Worm (Caenorhabditis elegans) whole organism, L4 larva: ENCODE data around the gene Y82E9BL.19.

ENCODE experiments used
- F37D6.2 ChIP-seq: sonication (generic microtip); optimal IDR thresholded peaks from 2 replicates; lab custom pipeline; 2016; ENCODE audit warnings: mild to moderate bottlenecking, missing genetic modification characterization, missing compliant biosample characterization
- F44E2.7 ChIP-seq: fragments of 200-800 bp; sonication (Bioruptor generic); IDR thresholded peaks from 2 replicates; pipeline ENCODE4 v2.1.2; 2022; ENCODE audit warnings: missing genetic modification characterization, missing compliant biosample characterization
- T20F7.1 ChIP-seq: fragments of 200-800 bp; sonication (Bioruptor generic); optimal IDR thresholded peaks from 2 replicates; lab custom pipeline; 2018; ENCODE audit warnings: mild to moderate bottlenecking, missing genetic modification characterization, missing compliant biosample characterization
- Y105C5A.15 ChIP-seq: fragments of 200-800 bp; sonication (Bioruptor generic); IDR thresholded peaks from 2 replicates; pipeline ENCODE4 v1.3.6; 2022; ENCODE audit warnings: missing genetic modification characterization, missing compliant biosample characterization
- Y75B8A.6 ChIP-seq: fragments of 200-800 bp; sonication (Bioruptor generic); IDR thresholded peaks from 2 replicates; pipeline ENCODE4 v1.3.6; 2022; ENCODE audit warnings: missing genetic modification reagents, missing genetic modification characterization, missing compliant biosample characterization
- ZK337.2 ChIP-seq: fragments of 200-800 bp; sonication (Bioruptor generic); IDR thresholded peaks from 2 replicates; pipeline ENCODE4 v1.3.6; 2022; ENCODE audit warnings: missing genetic modification reagents, missing genetic modification characterization, missing compliant biosample characterization
- attf-4 ChIP-seq: sonication (generic microtip); optimal IDR thresholded peaks from 3 replicates; lab custom pipeline; 2017; ENCODE audit warnings: missing biosample characterization, missing genetic modification characterization
- ceh-28 ChIP-seq: fragments of 150-350 bp; optimal IDR thresholded peaks from 2 replicates; lab custom pipeline; 2014; ENCODE audit warnings: missing biosample characterization, missing genetic modification reagents, missing genetic modification characterization
- daf-16 ChIP-seq, 3 experiments: sonication (generic microtip); optimal IDR thresholded peaks; 2 replicates each; lab custom pipeline; 2016 to 2017; ENCODE audit warnings: missing genetic modification characterization in 3 of 3, missing genetic modification reagents in 3 of 3, mild to moderate bottlenecking in 2 of 3, missing compliant biosample characterization in 2 of 3, missing biosample characterization in 1 of 3, moderate library complexity in 1 of 3
- daf-19 ChIP-seq: fragments of 200-800 bp; sonication (Bioruptor generic); conservative IDR thresholded peaks from 2 replicates; pipeline ENCODE4 v1.3.6; 2022; ENCODE audit warnings: missing genetic modification characterization, missing compliant biosample characterization
- daf-8 ChIP-seq: fragments of 200-800 bp; sonication (Bioruptor generic); IDR thresholded peaks from 2 replicates; pipeline ENCODE4 v1.3.6; 2022; ENCODE audit warnings: missing genetic modification characterization, missing compliant biosample characterization
- dmd-9 ChIP-seq: fragments of 200-800 bp; sonication (Bioruptor generic); IDR thresholded peaks from 2 replicates; pipeline ENCODE4 v1.3.6; 2022; ENCODE audit warnings: missing genetic modification reagents, missing genetic modification characterization, missing compliant biosample characterization
- dve-1 ChIP-seq: sonication (generic microtip); optimal IDR thresholded peaks from 2 replicates; lab custom pipeline; 2017; ENCODE audit warnings: antibody characterized with exemption, mild to moderate bottlenecking, missing genetic modification characterization, missing compliant biosample characterization; ENCODE audit not compliant: insufficient read depth
- fkh-10 ChIP-seq: fragments of 150-350 bp; optimal IDR thresholded peaks from 2 replicates; lab custom pipeline; 2014; ENCODE audit warnings: missing biosample characterization, missing genetic modification reagents, missing genetic modification characterization
- gei-8 ChIP-seq: fragments of 200-800 bp; sonication (Bioruptor generic); optimal IDR thresholded peaks from 2 replicates; lab custom pipeline; 2018; ENCODE audit warnings: mild to moderate bottlenecking, missing genetic modification characterization, missing compliant biosample characterization
- hlh-11 ChIP-seq: fragments of 200-800 bp; sonication (Bioruptor generic); optimal IDR thresholded peaks from 2 replicates; lab custom pipeline; 2018; ENCODE audit warnings: mild to moderate bottlenecking, missing genetic modification characterization, missing compliant biosample characterization
- hlh-30 ChIP-seq: sonication (generic microtip); optimal IDR thresholded peaks from 2 replicates; lab custom pipeline; 2017; ENCODE audit warnings: antibody characterized with exemption, mild to moderate bottlenecking, missing genetic modification characterization, missing compliant biosample characterization; ENCODE audit not compliant: insufficient read depth
- jun-1 ChIP-seq: fragments of 150-350 bp; optimal IDR thresholded peaks from 2 replicates; lab custom pipeline; 2014; ENCODE audit warnings: missing biosample characterization, missing genetic modification reagents, missing genetic modification characterization
- lsy-2 ChIP-seq, 2 experiments: fragments of 150-350 bp in 1 of 2; sonication (generic microtip) in 1 of 2; optimal IDR thresholded peaks; 2 replicates each; lab custom pipeline; 2014 to 2017; ENCODE audit warnings: missing biosample characterization in 2 of 2, missing genetic modification characterization in 2 of 2
- mep-1 ChIP-seq: fragments of 150-350 bp; sonication (generic microtip); optimal IDR thresholded peaks from 3 replicates; lab custom pipeline; 2014; ENCODE audit warnings: missing biosample characterization, missing genetic modification characterization
- mxl-2 ChIP-seq: fragments of 200-800 bp; sonication (Bioruptor generic); conservative IDR thresholded peaks from 2 replicates; pipeline ENCODE4 v1.3.6; 2022; ENCODE audit warnings: missing genetic modification reagents, missing genetic modification characterization, missing compliant biosample characterization
- mxl-3 ChIP-seq: fragments of 200-800 bp; sonication (Bioruptor generic); optimal IDR thresholded peaks from 2 replicates; lab custom pipeline; 2018; ENCODE audit warnings: mild to moderate bottlenecking, missing genetic modification characterization, missing compliant biosample characterization
- nhr-10 ChIP-seq: fragments of 150-350 bp; optimal IDR thresholded peaks from 2 replicates; lab custom pipeline; 2014; ENCODE audit warnings: missing biosample characterization, missing genetic modification characterization
- nhr-102 ChIP-seq: sonication (generic microtip); optimal IDR thresholded peaks from 2 replicates; lab custom pipeline; 2016; ENCODE audit warnings: mild to moderate bottlenecking, missing genetic modification characterization, moderate library complexity, missing compliant biosample characterization
- nhr-11 ChIP-seq: fragments of 150-350 bp; optimal IDR thresholded peaks from 2 replicates; lab custom pipeline; 2014; ENCODE audit warnings: missing biosample characterization, missing genetic modification characterization
- nhr-237 ChIP-seq: sonication (generic microtip); optimal IDR thresholded peaks from 2 replicates; lab custom pipeline; 2017; ENCODE audit warnings: missing biosample characterization, missing genetic modification characterization
- nhr-25 ChIP-seq: sonication (generic microtip); optimal IDR thresholded peaks from 2 replicates; lab custom pipeline; 2017; ENCODE audit warnings: missing genetic modification characterization, mild to moderate bottlenecking, missing compliant biosample characterization, antibody characterized with exemption, moderate library complexity, borderline replicate concordance; ENCODE audit not compliant: insufficient read depth
- nhr-28 ChIP-seq: fragments of 150-350 bp; optimal IDR thresholded peaks from 2 replicates; lab custom pipeline; 2014; ENCODE audit warnings: missing biosample characterization, missing genetic modification characterization
- nhr-6 ChIP-seq: fragments of 150-350 bp; optimal IDR thresholded peaks from 2 replicates; lab custom pipeline; 2014; ENCODE audit warnings: missing biosample characterization, missing genetic modification characterization
- nhr-77 ChIP-seq: fragments of 150-350 bp; optimal IDR thresholded peaks from 2 replicates; lab custom pipeline; 2014; ENCODE audit warnings: missing biosample characterization, missing genetic modification characterization
- php-3 ChIP-seq: fragments of 200-800 bp; sonication (Bioruptor generic); IDR thresholded peaks from 2 replicates; pipeline ENCODE4 v1.3.6; 2022; ENCODE audit warnings: missing genetic modification reagents, missing genetic modification characterization, missing compliant biosample characterization
- pqm-1 ChIP-seq: sonication (generic microtip); optimal IDR thresholded peaks from 2 replicates; lab custom pipeline; 2017; ENCODE audit warnings: missing biosample characterization, missing genetic modification characterization
- spr-1 ChIP-seq: sonication (generic microtip); optimal IDR thresholded peaks from 2 replicates; lab custom pipeline; 2016; ENCODE audit warnings: mild to moderate bottlenecking, missing genetic modification characterization, missing compliant biosample characterization
- unc-62 ChIP-seq, 3 experiments: fragments of 150-350 bp in 1 of 3; sonication (generic microtip); optimal IDR thresholded peaks in 2 of 3; peaks in 1 of 3; 1 replicate in 1 of 3; 2 replicates in 2 of 3; lab custom pipeline; 2014 to 2017; ENCODE audit warnings: missing biosample characterization in 3 of 3, missing genetic modification characterization in 3 of 3, missing genetic modification reagents in 3 of 3, missing genotype in 1 of 3
- zfp-2 ChIP-seq: sonication (generic microtip); optimal IDR thresholded peaks from 2 replicates; lab custom pipeline; 2016; ENCODE audit warnings: mild to moderate bottlenecking, missing genetic modification characterization, missing compliant biosample characterization
- zip-11 ChIP-seq: fragments of 200-800 bp; sonication (Bioruptor generic); IDR thresholded peaks from 2 replicates; pipeline ENCODE4 v1.3.6; 2022; ENCODE audit warnings: missing genetic modification characterization, missing compliant biosample characterization
- zip-2 ChIP-seq: fragments of 150-350 bp; optimal IDR thresholded peaks from 2 replicates; lab custom pipeline; 2014; ENCODE audit warnings: missing biosample characterization, missing genetic modification characterization

Y82E9BL.19 gene

DNA sequence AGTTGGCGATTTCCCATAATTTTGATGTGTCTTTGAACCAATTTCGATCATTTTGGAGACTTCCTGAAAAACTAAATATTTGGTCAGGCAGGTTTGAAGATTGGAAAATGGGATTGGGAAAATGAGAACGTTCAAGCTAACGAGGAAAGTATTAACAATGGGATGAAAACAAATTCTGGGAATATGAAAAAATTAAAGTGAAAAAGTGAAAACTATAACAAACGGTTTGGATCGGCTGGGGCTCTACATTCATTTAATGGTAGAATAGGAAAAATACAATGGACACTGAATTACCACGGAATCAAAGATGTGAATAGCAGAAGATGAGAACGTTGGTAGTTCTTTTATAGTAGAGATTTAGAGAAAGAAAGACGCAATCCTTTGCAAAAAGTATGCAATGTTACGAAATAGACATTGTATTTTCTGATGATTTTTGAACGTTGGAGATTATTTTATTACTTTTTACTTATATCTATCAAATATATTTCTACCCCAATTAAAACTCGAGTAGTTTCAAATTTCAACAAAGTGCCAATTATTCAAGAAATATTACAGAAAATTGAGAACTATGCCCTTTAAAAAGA is 43.3 kb upstream of the Y82E9BL.19 start, which contains the start of gene fbxa-50:
fbxa-50 (minus strand) TSS at position 51 of the 584 bp plus-strand sequence.
- no peak for TF ChIP-seq hlh-30 (tag; lab: Kevin White, UChicago)
- TF ChIP-seq spr-1, result no peak
- TF ChIP-seq zip-2, result peak; percentile 77
- TF ChIP-seq, all 104 proteins: peak for 1

- TF ChIP-seq ZK337.2 (GFP tag; lab: Robert Waterston, UW) (no peak), gei-8 (GFP tag; lab: Kevin White, UChicago) (no peak), daf-16 (GFP tag; optimal IDR thresholded peaks at IDR 0.05; lab: Kevin White, UChicago) (no peak), daf-16 (tag; optimal IDR thresholded peaks at IDR 0.05; lab: Kevin White, UChicago) (peak; percentile 18), mxl-3 (GFP tag; lab: Kevin White, UChicago) (no peak), Y75B8A.6 (GFP tag; lab: Robert Waterston, UW) (no peak), pqm-1 (tag; lab: Kevin White, UChicago) (peak; percentile 53), hlh-11 (tag; lab: Kevin White, UChicago) (no peak), nhr-28 (peak; percentile 39), F44E2.7 (GFP tag; lab: Robert Waterston, UW) (no peak)
These were observed 42.7 kb upstream of the Y82E9BL.19 start for ce11 chrIII:1289139-1289538.

DNA sequence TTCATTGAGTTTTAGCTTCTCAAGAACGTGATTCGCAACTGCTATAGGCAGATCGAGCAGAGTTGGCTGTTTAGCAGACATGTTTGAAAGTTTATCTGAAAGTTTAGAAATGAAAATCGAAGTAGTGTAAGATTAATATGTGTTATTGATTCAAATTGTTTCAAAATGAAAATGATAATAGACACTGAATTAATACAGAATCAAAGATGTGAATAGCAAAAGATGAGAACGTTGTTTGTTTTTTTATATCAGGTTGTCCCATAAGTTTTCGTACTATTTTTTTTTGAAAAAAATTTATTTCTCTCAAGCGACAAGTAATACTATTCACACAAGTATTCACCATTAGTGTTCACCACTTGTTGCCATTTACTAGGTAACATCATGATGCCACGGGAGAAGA is 38.7 kb upstream of the Y82E9BL.19 start, which contains the start of gene fbxa-36:
fbxa-36 (minus strand) TSS at position 101 of the 400 bp plus-strand sequence.
- TF ChIP-seq hlh-30 (tag; lab: Kevin White, UChicago), result no peak
- TF ChIP-seq mep-1 (tag; lab: Kevin White, UChicago), result no peak
- TF ChIP-seq nhr-10 (tag; lab: Kevin White, UChicago), result no peak
- TF ChIP-seq lsy-2 (tag; optimal IDR thresholded peaks at IDR 0.05; lab: Kevin White, UChicago), result no peak
- TF ChIP-seq jun-1 (tag; lab: Kevin White, UChicago), result no peak

DNA sequence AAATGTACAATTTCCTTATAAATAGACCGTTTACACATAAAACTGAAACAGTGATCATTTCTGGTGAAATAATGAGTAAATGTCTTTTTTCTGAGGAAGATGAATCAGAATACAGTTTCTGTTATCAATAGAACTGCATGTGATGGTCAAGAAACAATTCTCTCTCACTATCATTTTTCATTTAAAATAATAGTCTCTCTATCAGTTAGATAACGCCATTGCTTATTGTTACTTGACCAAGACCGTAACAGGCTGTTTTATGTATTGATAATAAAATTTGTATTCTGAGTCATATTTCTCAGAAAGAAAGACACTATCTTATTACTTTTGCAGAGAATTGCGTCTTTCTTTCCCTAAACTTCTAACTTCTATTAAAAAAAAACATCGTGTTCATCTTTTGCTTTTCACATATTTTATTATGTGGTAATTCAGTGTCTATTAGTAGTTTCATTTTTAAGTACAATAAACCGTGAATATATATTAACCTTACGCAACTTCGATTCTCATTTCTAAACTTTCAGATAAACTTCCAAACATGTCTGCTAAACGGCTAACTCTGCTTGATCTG is 36.6 kb upstream of the Y82E9BL.19 start, which contains the start of gene fbxa-35:
fbxa-35 (plus strand) TSS at position 518 of the 568 bp plus-strand sequence.
- TF ChIP-seq mep-1 (tag; lab: Kevin White, UChicago) (no peak), nhr-102 (tag; lab: Kevin White, UChicago) (no peak), T20F7.1 (GFP tag; lab: Kevin White, UChicago) (no peak), nhr-6 (tag; lab: Kevin White, UChicago) (no peak), daf-8 (GFP tag; lab: Robert Waterston, UW) (no peak), nhr-25 (tag; lab: Kevin White, UChicago) (no peak), daf-19 (GFP tag; lab: Robert Waterston, UW) (no peak), nhr-11 (tag; lab: Kevin White, UChicago) (no peak), dve-1 (tag; lab: Kevin White, UChicago) (no peak), nhr-237 (tag; lab: Kevin White, UChicago) (no peak), mxl-2 (GFP tag; lab: Robert Waterston, UW) (no peak), nhr-28 (peak; percentile 65), zip-11 (no peak), Y105C5A.15 (no peak), daf-16 (GFP tag; optimal IDR thresholded peaks at IDR 0.05; lab: Kevin White, UChicago) (no peak), daf-16 (tag; optimal IDR thresholded peaks at IDR 0.05; lab: Kevin White, UChicago) (peak; percentile 45), lsy-2 (tag; optimal IDR thresholded peaks at IDR 0.05; lab: Kevin White, UChicago) (no peak), php-3 (GFP tag; lab: Robert Waterston, UW) (no peak), ceh-28 (tag; lab: Kevin White, UChicago) (no peak), unc-62 (GFP tag; optimal IDR thresholded peaks at IDR 0.05 in 1 of 2; lab: Kevin White, UChicago) (peak in 1 of 2 experiments; percentile 85), unc-62 (tag; optimal IDR thresholded peaks at IDR 0.05; lab: Kevin White, UChicago) (no peak), hlh-30 (tag; lab: Kevin White, UChicago) (no peak), F37D6.2 (no peak), attf-4 (tag; lab: Kevin White, UChicago) (no peak), nhr-77 (tag; lab: Kevin White, UChicago) (peak; percentile 54), fkh-10 (GFP tag; lab: Kevin White, UChicago) (no peak), pqm-1 (tag; lab: Kevin White, UChicago) (peak; percentile 79), zfp-2 (tag; lab: Kevin White, UChicago) (no peak), dmd-9 (GFP tag; lab: Robert Waterston, UW) (no peak)
- TF ChIP-seq, all 104 proteins: peak for 5
